Worm (Caenorhabditis elegans) whole organism, L2 larva: ENCODE measurements around the gene C17F4.12.
A peak's percentile ranks its signal among the peaks of the same experiment; 100 is the strongest.

ENCODE experiments used
- C34F6.9 ChIP-seq: fragments of 150-350 bp; optimal IDR thresholded peaks from 2 replicates; lab custom pipeline; 2014; ENCODE audit warnings: missing biosample characterization, missing genetic modification characterization
- F13H6.1 ChIP-seq: sonication (generic microtip); optimal IDR thresholded peaks from 2 replicates; lab custom pipeline; 2016; ENCODE audit warnings: missing genetic modification characterization, missing compliant biosample characterization
- Y55F3AM.14 ChIP-seq: fragments of 200-800 bp; sonication (Bioruptor generic); optimal IDR thresholded peaks from 2 replicates; lab custom pipeline; 2018; ENCODE audit warnings: mild to moderate bottlenecking, missing genetic modification characterization, missing compliant biosample characterization
- alr-1 ChIP-seq: fragments of 150-350 bp; optimal IDR thresholded peaks from 2 replicates; lab custom pipeline; 2014; ENCODE audit warnings: missing biosample characterization, missing genetic modification characterization
- aly-2 ChIP-seq: fragments of 150-350 bp; optimal IDR thresholded peaks from 2 replicates; lab custom pipeline; 2014; ENCODE audit warnings: missing biosample characterization, missing genetic modification characterization
- ama-1 ChIP-seq: fragments of 150-350 bp; optimal IDR thresholded peaks from 2 replicates; lab custom pipeline; 2018; ENCODE audit warnings: inconsistent platforms
- blmp-1 ChIP-seq: sonication (generic microtip); optimal IDR thresholded peaks from 2 replicates; lab custom pipeline; 2017; ENCODE audit warnings: missing genetic modification characterization, mild to moderate bottlenecking, missing compliant biosample characterization, antibody characterized with exemption, moderate library complexity; ENCODE audit not compliant: insufficient read depth
- ceh-16 ChIP-seq: fragments of 150-350 bp; optimal IDR thresholded peaks from 2 replicates; lab custom pipeline; 2014; ENCODE audit warnings: missing biosample characterization, missing genetic modification characterization
- crh-2 ChIP-seq: sonication (generic microtip); optimal IDR thresholded peaks from 2 replicates; lab custom pipeline; 2017; ENCODE audit warnings: missing biosample characterization, missing genetic modification characterization
- elt-3 ChIP-seq: sonication (generic microtip); optimal IDR thresholded peaks from 2 replicates; lab custom pipeline; 2017; ENCODE audit warnings: missing biosample characterization, missing genetic modification characterization
- fos-1 ChIP-seq: fragments of 150-350 bp; optimal IDR thresholded peaks from 2 replicates; lab custom pipeline; 2014; ENCODE audit warnings: missing biosample characterization, missing genetic modification characterization
- gmeb-1 ChIP-seq: fragments of 150-350 bp; optimal IDR thresholded peaks from 2 replicates; lab custom pipeline; 2014; ENCODE audit warnings: missing biosample characterization, missing genetic modification characterization
- lin-11 ChIP-seq: fragments of 150-350 bp; sonication (generic microtip); optimal IDR thresholded peaks from 2 replicates; lab custom pipeline; 2014; ENCODE audit warnings: missing biosample characterization, missing genetic modification characterization, inconsistent platforms, mixed read lengths
- lin-13 ChIP-seq: fragments of 150-350 bp; optimal IDR thresholded peaks from 2 replicates; lab custom pipeline; 2014; ENCODE audit warnings: missing biosample characterization, missing genetic modification reagents, missing genetic modification characterization
- lin-39 ChIP-seq: fragments of 150-350 bp; optimal IDR thresholded peaks from 2 replicates; lab custom pipeline; 2014; ENCODE audit warnings: missing biosample characterization, missing genetic modification reagents, missing genetic modification characterization
- lsy-2 ChIP-seq, 2 experiments: fragments of 150-350 bp in 1 of 2; sonication (generic microtip) in 1 of 2; optimal IDR thresholded peaks; 2 replicates each; lab custom pipeline; 2014 to 2017; ENCODE audit warnings: missing biosample characterization in 2 of 2, missing genetic modification characterization in 2 of 2
- mab-5 ChIP-seq: fragments of 150-350 bp; optimal IDR thresholded peaks from 2 replicates; lab custom pipeline; 2014; ENCODE audit warnings: missing biosample characterization, missing genetic modification characterization
- mdl-1 ChIP-seq, 2 experiments: fragments of 150-350 bp in 1 of 2; sonication (generic microtip) in 1 of 2; optimal IDR thresholded peaks; 2 replicates each; lab custom pipeline; 2017; ENCODE audit warnings: missing biosample characterization in 2 of 2, missing genetic modification characterization in 2 of 2
- nhr-11 ChIP-seq: fragments of 150-350 bp; optimal IDR thresholded peaks from 2 replicates; lab custom pipeline; 2014; ENCODE audit warnings: missing biosample characterization, missing genetic modification characterization
- nhr-12 ChIP-seq: fragments of 150-350 bp; optimal IDR thresholded peaks from 2 replicates; lab custom pipeline; 2014; ENCODE audit warnings: missing biosample characterization, missing genetic modification characterization
- nhr-129 ChIP-seq: fragments of 150-350 bp; optimal IDR thresholded peaks from 2 replicates; lab custom pipeline; 2014; ENCODE audit warnings: missing biosample characterization, missing genetic modification characterization
- nhr-21 ChIP-seq: fragments of 150-350 bp; optimal IDR thresholded peaks from 2 replicates; lab custom pipeline; 2014; ENCODE audit warnings: missing biosample characterization, missing genetic modification characterization
- nhr-23 ChIP-seq: fragments of 150-350 bp; optimal IDR thresholded peaks from 2 replicates; lab custom pipeline; 2014; ENCODE audit warnings: missing biosample characterization, missing genetic modification reagents, missing genetic modification characterization
- nhr-237 ChIP-seq: fragments of 150-350 bp; optimal IDR thresholded peaks from 2 replicates; lab custom pipeline; 2014; ENCODE audit warnings: missing biosample characterization, missing genetic modification characterization
- nhr-25 ChIP-seq: fragments of 150-350 bp; sonication (generic microtip); optimal IDR thresholded peaks from 3 replicates; lab custom pipeline; 2014; ENCODE audit warnings: missing biosample characterization, missing genetic modification characterization
- nhr-6 ChIP-seq: fragments of 150-350 bp; optimal IDR thresholded peaks from 2 replicates; lab custom pipeline; 2014; ENCODE audit warnings: missing biosample characterization, missing genetic modification characterization
- nhr-77 ChIP-seq: fragments of 150-350 bp; optimal IDR thresholded peaks from 2 replicates; lab custom pipeline; 2014; ENCODE audit warnings: missing biosample characterization, missing genetic modification characterization
- peb-1 ChIP-seq: fragments of 150-350 bp; optimal IDR thresholded peaks from 2 replicates; lab custom pipeline; 2014; ENCODE audit warnings: missing biosample characterization, missing genetic modification characterization
- sem-4 ChIP-seq: fragments of 150-350 bp; optimal IDR thresholded peaks from 2 replicates; lab custom pipeline; 2014; ENCODE audit warnings: missing biosample characterization, missing genetic modification reagents, missing genetic modification characterization
- sma-3 ChIP-seq: sonication (generic microtip); optimal IDR thresholded peaks from 2 replicates; lab custom pipeline; 2016; ENCODE audit warnings: missing genetic modification reagents, missing genetic modification characterization, missing compliant biosample characterization
- sma-9 ChIP-seq, 2 experiments: fragments of 150-350 bp in 1 of 2; sonication (generic microtip) in 1 of 2; optimal IDR thresholded peaks; 2 replicates each; lab custom pipeline; 2014 to 2016; ENCODE audit warnings: missing genetic modification characterization in 2 of 2, mild to moderate bottlenecking in 1 of 2, missing biosample characterization in 1 of 2, missing compliant biosample characterization in 1 of 2, missing genetic modification reagents in 1 of 2, moderate library complexity in 1 of 2
- snpc-4 ChIP-seq: fragments of 150-350 bp; optimal IDR thresholded peaks from 2 replicates; lab custom pipeline; 2014; ENCODE audit warnings: missing biosample characterization, missing genetic modification characterization
- unc-39 ChIP-seq: fragments of 150-350 bp; optimal IDR thresholded peaks from 2 replicates; lab custom pipeline; 2014; ENCODE audit warnings: missing biosample characterization, missing genetic modification characterization
- unc-55 ChIP-seq: fragments of 150-350 bp; sonication (generic microtip); optimal IDR thresholded peaks from 3 replicates; lab custom pipeline; 2014; ENCODE audit warnings: missing biosample characterization, missing genetic modification reagents, missing genetic modification characterization
- ztf-1 ChIP-seq: fragments of 200-800 bp; sonication (Bioruptor generic); conservative IDR thresholded peaks from 2 replicates; pipeline ENCODE4 v1.3.6; 2022; ENCODE audit warnings: missing genetic modification characterization, missing compliant biosample characterization
- ztf-11 ChIP-seq: sonication (generic microtip); optimal IDR thresholded peaks from 2 replicates; lab custom pipeline; 2017; ENCODE audit warnings: missing biosample characterization, missing genetic modification characterization
- ztf-4 ChIP-seq: fragments of 150-350 bp; optimal IDR thresholded peaks from 2 replicates; lab custom pipeline; 2014; ENCODE audit warnings: missing biosample characterization, missing genetic modification characterization

The C17F4.12 gene

ce11 chrII:3245836-3246235 is 1.9 kb upstream of the C17F4.12 start, which contains the start of gene C17F4.7:
C17F4.7 (minus strand) TSS chrII:3246015.
- TF ChIP-seq elt-3 (tag; lab: Kevin White, UChicago) (no peak), crh-2 (tag; lab: Kevin White, UChicago) (peak; percentile 87), nhr-12 (tag; lab: Kevin White, UChicago) (no peak), gmeb-1 (tag; lab: Kevin White, UChicago) (peak; percentile 29), snpc-4 (tag; lab: Kevin White, UChicago) (no peak), fos-1 (tag; lab: Kevin White, UChicago) (peak; percentile 69), sma-3 (GFP tag; lab: Kevin White, UChicago) (peak; percentile 9), F13H6.1 (tag; lab: Kevin White, UChicago) (peak; percentile 2), sma-9 (GFP tag; optimal IDR thresholded peaks at IDR 0.05; lab: Kevin White, UChicago) (peak; percentile 52), sma-9 (tag; optimal IDR thresholded peaks at IDR 0.05; lab: Kevin White, UChicago) (no peak), sem-4 (tag; lab: Kevin White, UChicago) (no peak), unc-39 (no peak), mdl-1 (tag; optimal IDR thresholded peaks at IDR 0.05; lab: Kevin White, UChicago) (no peak), mab-5 (no peak), nhr-237 (tag; lab: Kevin White, UChicago) (no peak)
- TF ChIP-seq, all 48 proteins: peak for 6

ce11 chrII:3244758-3245157 is 788 bp upstream of the C17F4.12 start:
- TF ChIP-seq lin-13: peak; percentile 6
- TF ChIP-seq nhr-12 (tag; lab: Kevin White, UChicago): no peak
- TF ChIP-seq fos-1 (tag; lab: Kevin White, UChicago): peak; percentile 50

- TF ChIP-seq mdl-1 (tag; optimal IDR thresholded peaks at IDR 0.05; lab: Kevin White, UChicago) (no peak), lin-39 (no peak), lin-11 (tag; lab: Kevin White, UChicago) (no peak), sma-9 (GFP tag; optimal IDR thresholded peaks at IDR 0.05; lab: Kevin White, UChicago) (no peak), sma-9 (tag; optimal IDR thresholded peaks at IDR 0.05; lab: Kevin White, UChicago) (no peak), ceh-16 (tag; lab: Kevin White, UChicago) (no peak), nhr-129 (tag; lab: Kevin White, UChicago) (no peak), alr-1 (tag; lab: Kevin White, UChicago) (no peak), fos-1 (tag; lab: Kevin White, UChicago) (no peak), nhr-6 (no peak), nhr-21 (peak; percentile 68), blmp-1 (tag; lab: Kevin White, UChicago) (peak; percentile 9)
Measured at ce11 chrII:3241842-3242241, 2.1 kb downstream of the C17F4.12 start.

ce11 chrII:3240207-3240606 is 3.8 kb downstream of the C17F4.12 start, which contains the start of gene C17F4.3:
C17F4.3 (plus strand) TSS chrII:3240507.
- no peak for TF ChIP-seq unc-55 (GFP tag; lab: Kevin White, UChicago)
- TF ChIP-seq lsy-2 (tag; optimal IDR thresholded peaks at IDR 0.05; lab: Kevin White, UChicago): no peak
- TF ChIP-seq Y55F3AM.14: no peak
- TF ChIP-seq blmp-1 (tag; lab: Kevin White, UChicago): no peak
- no peak for TF ChIP-seq lin-39
- no peak for TF ChIP-seq ztf-11 (tag; lab: Kevin White, UChicago)
- TF ChIP-seq ztf-4 (tag; lab: Kevin White, UChicago): no peak
- TF ChIP-seq snpc-4 (tag; lab: Kevin White, UChicago): no peak
- TF ChIP-seq nhr-77: no peak
- TF ChIP-seq C34F6.9: no peak
- no peak for TF ChIP-seq nhr-23 (tag; lab: Kevin White, UChicago)
- no peak for TF ChIP-seq aly-2 (tag; lab: Kevin White, UChicago)
- TF ChIP-seq alr-1 (tag; lab: Kevin White, UChicago): no peak
- TF ChIP-seq sma-3 (GFP tag; lab: Kevin White, UChicago): no peak
- TF ChIP-seq nhr-11 (tag; lab: Kevin White, UChicago): no peak
- TF ChIP-seq peb-1 (tag; lab: Kevin White, UChicago): no peak
- no peak for TF ChIP-seq ama-1 (lab: Kevin White, UChicago)
- no peak for TF ChIP-seq ztf-1 (GFP tag; lab: Robert Waterston, UW)
- no peak for TF ChIP-seq nhr-25 (tag; lab: Kevin White, UChicago)
